Fruit fly (Drosophila melanogaster) whole organism, prepupa: ENCODE measurements around the gene ZC3H3.
A peak's percentile ranks its signal among the peaks of the same experiment; 100 is the strongest.

Source experiments
- Blimp-1 ChIP-seq: fragments of 200-800 bp; sonication (Bioruptor generic); optimal IDR thresholded peaks from 3 replicates; lab custom pipeline; 2017; ENCODE audit warnings: missing biosample characterization, missing genetic modification characterization, mild to moderate bottlenecking, moderate library complexity, missing genetic modification reagents
- CG10669 ChIP-seq: fragments of 200-800 bp; sonication (Bioruptor generic); optimal IDR thresholded peaks from 3 replicates; lab custom pipeline; 2018; ENCODE audit warnings: missing biosample characterization, mild to moderate bottlenecking, missing genetic modification characterization, moderate library complexity
- CG11902 ChIP-seq: fragments of 200-800 bp; sonication (Bioruptor generic); optimal IDR thresholded peaks from 3 replicates; lab custom pipeline; 2016; ENCODE audit warnings: missing biosample characterization, missing genetic modification characterization
- CG1621 ChIP-seq: fragments of 200-800 bp; sonication (Bioruptor generic); optimal IDR thresholded peaks from 3 replicates; lab custom pipeline; 2018; ENCODE audit warnings: missing biosample characterization, mild to moderate bottlenecking, missing genetic modification characterization
- CG16779 ChIP-seq: fragments of 200-800 bp; sonication (Bioruptor generic); optimal IDR thresholded peaks from 3 replicates; lab custom pipeline; 2017; ENCODE audit warnings: missing biosample characterization, mild to moderate bottlenecking, missing genetic modification characterization
- CG3032 ChIP-seq: fragments of 200-800 bp; optimal IDR thresholded peaks from 2 replicates; lab custom pipeline; 2019; ENCODE audit warnings: missing biosample characterization, mild to moderate bottlenecking, missing genetic modification characterization, moderate library complexity
- CG31627 ChIP-seq: fragments of 200-800 bp; sonication (Bioruptor generic); optimal IDR thresholded peaks from 3 replicates; lab custom pipeline; 2016; ENCODE audit warnings: missing biosample characterization, missing genetic modification characterization
- CG32006 ChIP-seq: fragments of 200-800 bp; sonication (Bioruptor generic); optimal IDR thresholded peaks from 3 replicates; lab custom pipeline; 2017; ENCODE audit warnings: missing biosample characterization, mild to moderate bottlenecking, missing genetic modification characterization
- CG34406 ChIP-seq: fragments of 200-800 bp; sonication (Bioruptor generic); optimal IDR thresholded peaks from 3 replicates; lab custom pipeline; 2016; ENCODE audit warnings: missing biosample characterization, missing genetic modification characterization
- CG3919 ChIP-seq: fragments of 200-800 bp; sonication (Bioruptor generic); optimal IDR thresholded peaks from 3 replicates; lab custom pipeline; 2016; ENCODE audit warnings: missing biosample characterization, missing genetic modification characterization
- CG4318 ChIP-seq: fragments of 200-800 bp; sonication (Bioruptor generic); optimal IDR thresholded peaks from 3 replicates; lab custom pipeline; 2017; ENCODE audit warnings: missing biosample characterization, mild to moderate bottlenecking, missing genetic modification characterization
- CG6276 ChIP-seq: fragments of 200-800 bp; sonication (Bioruptor generic); optimal IDR thresholded peaks from 2 replicates; lab custom pipeline; 2017; ENCODE audit warnings: missing biosample characterization, mild to moderate bottlenecking, missing genetic modification characterization
- CG6808 ChIP-seq: fragments of 200-800 bp; sonication (Bioruptor generic); optimal IDR thresholded peaks from 3 replicates; lab custom pipeline; 2017; ENCODE audit warnings: missing biosample characterization, missing genetic modification characterization, mild to moderate bottlenecking, moderate library complexity, missing genetic modification reagents
- CG6854 ChIP-seq: fragments of 200-800 bp; sonication (Bioruptor generic); optimal IDR thresholded peaks from 2 replicates; lab custom pipeline; 2017; ENCODE audit warnings: missing biosample characterization, mild to moderate bottlenecking, missing genetic modification characterization
- CG7368 ChIP-seq: fragments of 200-800 bp; sonication (Bioruptor generic); optimal IDR thresholded peaks from 3 replicates; lab custom pipeline; 2016; ENCODE audit warnings: missing biosample characterization, missing genetic modification characterization
- CG8119 ChIP-seq: fragments of 200-800 bp; sonication (Bioruptor generic); IDR thresholded peaks from 3 replicates; pipeline ENCODE4 v1.3.6; 2022; ENCODE audit warnings: missing biosample characterization, missing genetic modification characterization
- CG8632 ChIP-seq: fragments of 200-800 bp; sonication (Bioruptor generic); optimal IDR thresholded peaks from 3 replicates; lab custom pipeline; 2016; ENCODE audit warnings: missing biosample characterization, missing genetic modification characterization
- CG9139 ChIP-seq: fragments of 200-800 bp; sonication (Bioruptor generic); optimal IDR thresholded peaks from 3 replicates; lab custom pipeline; 2017; ENCODE audit warnings: missing biosample characterization, mild to moderate bottlenecking, missing genetic modification characterization
- Eip75B ChIP-seq: fragments of 200-800 bp; sonication (Bioruptor generic); optimal IDR thresholded peaks from 3 replicates; lab custom pipeline; 2016; ENCODE audit warnings: missing biosample characterization, missing genetic modification characterization
- Eip78C ChIP-seq: fragments of 200-800 bp; sonication (Bioruptor generic); peaks from one replicate; lab custom pipeline; 2016; ENCODE audit warnings: missing biosample characterization, missing genetic modification characterization
- Eip93F ChIP-seq: fragments of 200-800 bp; sonication (Bioruptor generic); optimal IDR thresholded peaks from 2 replicates; lab custom pipeline; 2016; ENCODE audit warnings: missing biosample characterization, mild to moderate bottlenecking, missing genetic modification characterization
- Ets21C ChIP-seq: fragments of 200-800 bp; sonication (Bioruptor generic); optimal IDR thresholded peaks from 3 replicates; lab custom pipeline; 2016; ENCODE audit warnings: missing biosample characterization, missing genetic modification characterization
- Ets96B ChIP-seq: fragments of 200-800 bp; optimal IDR thresholded peaks from 2 replicates; lab custom pipeline; 2019; ENCODE audit warnings: missing biosample characterization, mild to moderate bottlenecking, missing genetic modification characterization, moderate library complexity
- Gug ChIP-seq: fragments of 200-800 bp; sonication (Bioruptor generic); IDR thresholded peaks from 2 replicates; pipeline ENCODE4 v1.3.6; 2022; ENCODE audit warnings: missing biosample characterization, missing genetic modification characterization
- Hr38 ChIP-seq: sonication (Bioruptor generic); optimal IDR thresholded peaks from 2 replicates; lab custom pipeline; 2016; ENCODE audit warnings: missing biosample characterization, missing genetic modification characterization
- Hr39 ChIP-seq: fragments of 200-800 bp; sonication (Bioruptor generic); optimal IDR thresholded peaks from 2 replicates; lab custom pipeline; 2016; ENCODE audit warnings: missing biosample characterization, missing genetic modification characterization
- Hr4 ChIP-seq: fragments of 200-800 bp; sonication (Bioruptor generic); optimal IDR thresholded peaks from 3 replicates; lab custom pipeline; 2016; ENCODE audit warnings: missing biosample characterization, missing genetic modification characterization
- Lpt ChIP-seq: fragments of 200-800 bp; sonication (Bioruptor generic); optimal IDR thresholded peaks from 3 replicates; lab custom pipeline; 2016; ENCODE audit warnings: missing biosample characterization, missing genetic modification characterization
- Met ChIP-seq: fragments of 200-800 bp; sonication (Bioruptor generic); optimal IDR thresholded peaks from 3 replicates; lab custom pipeline; 2016; ENCODE audit warnings: missing biosample characterization, missing genetic modification characterization
- OdsH ChIP-seq: fragments of 200-800 bp; sonication (Bioruptor generic); optimal IDR thresholded peaks from 3 replicates; lab custom pipeline; 2016; ENCODE audit warnings: missing biosample characterization, missing genetic modification characterization
- Sox102F ChIP-seq: fragments of 200-800 bp; sonication (Bioruptor generic); optimal IDR thresholded peaks from 2 replicates; lab custom pipeline; 2016; ENCODE audit warnings: missing biosample characterization, mild to moderate bottlenecking, missing genetic modification characterization
- Sox14 ChIP-seq: fragments of 200-800 bp; sonication (Bioruptor generic); optimal IDR thresholded peaks from 3 replicates; lab custom pipeline; 2016; ENCODE audit warnings: missing biosample characterization, missing genetic modification characterization
- Sox15 ChIP-seq: fragments of 200-800 bp; sonication (Bioruptor generic); optimal IDR thresholded peaks from 3 replicates; lab custom pipeline; 2016; ENCODE audit warnings: missing biosample characterization, missing genetic modification characterization
- achi ChIP-seq: fragments of 200-800 bp; sonication (Bioruptor generic); optimal IDR thresholded peaks from 3 replicates; lab custom pipeline; 2016; ENCODE audit warnings: missing biosample characterization, missing genetic modification characterization
- acj6 ChIP-seq: fragments of 200-800 bp; sonication (Bioruptor generic); optimal IDR thresholded peaks from 3 replicates; lab custom pipeline; 2016; ENCODE audit warnings: missing biosample characterization, missing genetic modification characterization
- cyc ChIP-seq: fragments of 200-800 bp; sonication (Bioruptor generic); optimal IDR thresholded peaks from 3 replicates; lab custom pipeline; 2016; ENCODE audit warnings: missing biosample characterization, missing genetic modification characterization
- dsx ChIP-seq: fragments of 200-800 bp; optimal IDR thresholded peaks from 3 replicates; lab custom pipeline; 2019; ENCODE audit warnings: missing biosample characterization, mild to moderate bottlenecking, missing genetic modification characterization, moderate library complexity; ENCODE audit not compliant: poor library complexity, severe bottlenecking
- eg ChIP-seq: fragments of 200-800 bp; sonication (Bioruptor generic); IDR thresholded peaks from 3 replicates; pipeline ENCODE4 v1.3.6; 2022; ENCODE audit warnings: missing biosample characterization, missing genetic modification characterization
- esn ChIP-seq: fragments of 200-800 bp; sonication (Bioruptor generic); optimal IDR thresholded peaks from 2 replicates; lab custom pipeline; 2016; ENCODE audit warnings: missing biosample characterization, mild to moderate bottlenecking, missing genetic modification characterization, moderate library complexity
- fd85E ChIP-seq: fragments of 200-800 bp; sonication (Bioruptor generic); optimal IDR thresholded peaks from 3 replicates; lab custom pipeline; 2016; ENCODE audit warnings: missing biosample characterization, missing genetic modification characterization
- fkh ChIP-seq: fragments of 200-800 bp; sonication (Bioruptor generic); optimal IDR thresholded peaks from 3 replicates; lab custom pipeline; 2017; ENCODE audit warnings: missing biosample characterization, mild to moderate bottlenecking, missing genetic modification characterization, moderate library complexity
- lz ChIP-seq: fragments of 200-800 bp; sonication (Bioruptor generic); optimal IDR thresholded peaks from 3 replicates; lab custom pipeline; 2016; ENCODE audit warnings: missing biosample characterization, missing genetic modification characterization
- net ChIP-seq: fragments of 200-800 bp; sonication (Bioruptor generic); optimal IDR thresholded peaks from 3 replicates; lab custom pipeline; 2016; ENCODE audit warnings: missing biosample characterization, missing genetic modification characterization
- pdm3 ChIP-seq: fragments of 200-800 bp; sonication (Bioruptor generic); optimal IDR thresholded peaks from 3 replicates; lab custom pipeline; 2016; ENCODE audit warnings: missing biosample characterization, missing genetic modification characterization
- spab ChIP-seq: fragments of 200-800 bp; sonication (Bioruptor generic); optimal IDR thresholded peaks from 2 replicates; lab custom pipeline; 2017; ENCODE audit warnings: missing biosample characterization, mild to moderate bottlenecking, missing genetic modification characterization, missing genetic modification reagents
- svp ChIP-seq: fragments of 200-800 bp; sonication (Bioruptor generic); peaks from one replicate; lab custom pipeline; 2016; ENCODE audit warnings: missing biosample characterization, missing genetic modification characterization
- topi ChIP-seq: fragments of 200-800 bp; sonication (Bioruptor generic); optimal IDR thresholded peaks from 3 replicates; lab custom pipeline; 2016; ENCODE audit warnings: missing biosample characterization, missing genetic modification characterization
- vri ChIP-seq: fragments of 200-800 bp; sonication (Bioruptor generic); optimal IDR thresholded peaks from 3 replicates; lab custom pipeline; 2016; ENCODE audit warnings: missing biosample characterization, mild to moderate bottlenecking, missing genetic modification characterization

ZC3H3 gene

DNA sequence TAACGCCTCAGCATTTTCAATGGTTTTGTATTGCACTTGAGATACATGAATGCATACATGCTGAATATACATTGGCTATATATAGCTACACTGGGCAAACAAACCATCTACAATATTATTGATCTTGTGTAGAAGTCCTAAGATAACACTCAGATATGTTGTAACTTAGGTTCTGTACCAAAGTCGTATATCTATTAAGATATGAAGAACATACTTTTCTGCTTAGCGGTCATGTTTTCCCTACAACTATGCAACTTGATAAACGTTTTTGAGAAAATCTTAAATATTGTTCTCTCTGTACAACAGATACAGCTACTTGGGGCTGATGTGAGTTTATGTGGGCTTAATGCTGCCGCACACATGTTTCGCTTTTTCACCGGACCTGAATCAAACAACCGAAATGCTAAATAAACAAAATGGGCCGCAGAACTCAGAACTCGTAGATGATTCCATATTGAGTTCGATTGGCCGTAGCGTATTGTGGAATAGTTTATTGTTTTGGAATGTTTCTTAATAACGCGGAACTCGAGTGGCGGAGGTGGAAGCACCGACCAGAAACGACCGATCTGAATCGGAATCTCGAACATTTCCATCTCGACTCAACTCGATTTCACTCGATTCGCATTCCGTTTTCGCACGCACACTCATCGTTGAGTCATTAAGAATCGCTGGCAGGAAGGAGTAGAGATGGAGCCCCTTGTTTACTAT lies 39.8 kb upstream of the ZC3H3 start (continued):
- no peak for TF ChIP-seq cyc (GFP tag; lab: Kevin White, UChicago)
- peak; percentile 33 for TF ChIP-seq CG10669 (GFP tag; lab: Kevin White, UChicago)
- peak; percentile 42 for TF ChIP-seq dsx (GFP tag; lab: Kevin White, UChicago)
- peak; percentile 16 for TF ChIP-seq Met
- TF ChIP-seq CG16779: peak; percentile 23
- TF ChIP-seq CG7368 (GFP tag; lab: Kevin White, UChicago): peak; percentile 29
- TF ChIP-seq CG8632: no peak
- TF ChIP-seq Eip75B (GFP tag; lab: Kevin White, UChicago): peak; percentile 60
- no peak for TF ChIP-seq Eip93F (GFP tag; lab: Kevin White, UChicago)
- TF ChIP-seq, all 60 proteins: peak for 37

dm6 chr3L:8547104-8547523 lies 37.6 kb upstream of the ZC3H3 start:
- no peak for TF ChIP-seq fd85E (GFP tag; lab: Kevin White, UChicago)
- TF ChIP-seq Sox14: peak; percentile 33
- no peak for TF ChIP-seq Sox102F
- TF ChIP-seq CG32006 (GFP tag; lab: Kevin White, UChicago): peak; percentile 82
- TF ChIP-seq Eip93F (GFP tag; lab: Kevin White, UChicago): no peak
- TF ChIP-seq vri (GFP tag; lab: Kevin White, UChicago): peak; percentile 12
- peak; percentile 28 for TF ChIP-seq CG31627 (GFP tag; lab: Kevin White, UChicago)
- peak; percentile 53 for TF ChIP-seq pdm3 (GFP tag; lab: Kevin White, UChicago)
- TF ChIP-seq Hr38 (GFP tag; lab: Kevin White, UChicago): no peak
- no peak for TF ChIP-seq CG11902
- no peak for TF ChIP-seq Blimp-1 (GFP tag; lab: Kevin White, UChicago)
- peak; percentile 3 for TF ChIP-seq spab (GFP tag; lab: Kevin White, UChicago)
- no peak for TF ChIP-seq CG34406
- TF ChIP-seq Lpt: peak; percentile 55
- peak; percentile 35 for TF ChIP-seq Met
- TF ChIP-seq Sox15: peak; percentile 17
- peak; percentile 24 for TF ChIP-seq CG6808 (GFP tag; lab: Kevin White, UChicago)
- peak; percentile 85 for TF ChIP-seq fkh (GFP tag; lab: Kevin White, UChicago)
- TF ChIP-seq CG8119: peak; percentile 76
- TF ChIP-seq CG3032 (tag; lab: Kevin White, UChicago): peak; percentile 43
- TF ChIP-seq dsx (GFP tag; lab: Kevin White, UChicago): peak; percentile 19
- TF ChIP-seq cyc (GFP tag; lab: Kevin White, UChicago): peak; percentile 0
- TF ChIP-seq acj6 (GFP tag; lab: Kevin White, UChicago): peak; percentile 42
- TF ChIP-seq achi: peak; percentile 60
- TF ChIP-seq CG3919 (GFP tag; lab: Kevin White, UChicago): peak; percentile 53
- no peak for TF ChIP-seq CG1621 (tag; lab: Kevin White, UChicago)
- TF ChIP-seq net: peak; percentile 59
- peak; percentile 61 for TF ChIP-seq CG4318 (GFP tag; lab: Kevin White, UChicago)
- peak; percentile 72 for TF ChIP-seq Eip78C (GFP tag; lab: Kevin White, UChicago)
- no peak for TF ChIP-seq CG8632
- TF ChIP-seq Ets96B (tag; lab: Kevin White, UChicago): peak; percentile 24
- peak; percentile 43 for TF ChIP-seq CG6276 (GFP tag; lab: Kevin White, UChicago)
- TF ChIP-seq Hr4: peak; percentile 80
- peak; percentile 67 for TF ChIP-seq Gug
- TF ChIP-seq Ets21C (GFP tag; lab: Kevin White, UChicago): no peak
- peak; percentile 3 for TF ChIP-seq topi (GFP tag; lab: Kevin White, UChicago)
- peak; percentile 15 for TF ChIP-seq Hr39
- TF ChIP-seq CG6854 (GFP tag; lab: Kevin White, UChicago): no peak
- TF ChIP-seq CG16779: no peak
- TF ChIP-seq esn: no peak
- peak; percentile 12 for TF ChIP-seq lz (GFP tag; lab: Kevin White, UChicago)
- TF ChIP-seq CG9139 (GFP tag; lab: Kevin White, UChicago): no peak
- peak; percentile 38 for TF ChIP-seq Eip75B (GFP tag; lab: Kevin White, UChicago)
- TF ChIP-seq svp (GFP tag; lab: Kevin White, UChicago): no peak
- TF ChIP-seq eg (GFP tag; lab: Robert Waterston, UW): peak; percentile 81
- peak; percentile 66 for TF ChIP-seq OdsH (GFP tag; lab: Kevin White, UChicago)
